Fruit fly (Drosophila melanogaster) whole organism, embryonic: ENCODE data around the gene Pde9.
A peak's percentile ranks its signal among the peaks of the same experiment; 100 is the strongest.

Experiments used
- Adf1 ChIP-seq: fragments of 200-800 bp; sonication (Bioruptor generic); IDR thresholded peaks from 2 replicates; pipeline ENCODE4 v1.3.6; 2022; ENCODE audit warnings: missing biosample characterization, missing genetic modification characterization
- Atf6 ChIP-seq: fragments of 200-800 bp; sonication (Bioruptor generic); IDR thresholded peaks from 2 replicates; pipeline ENCODE4 v1.3.6; 2022; ENCODE audit warnings: missing biosample characterization, missing genetic modification characterization
- CG11695 ChIP-seq: fragments of 200-800 bp; sonication (Bioruptor generic); IDR thresholded peaks from 3 replicates; pipeline ENCODE4 v1.3.6; 2022; ENCODE audit warnings: missing biosample characterization, missing genetic modification characterization
- CG15073 ChIP-seq: fragments of 200-800 bp; sonication (Bioruptor generic); optimal IDR thresholded peaks from 2 replicates; lab custom pipeline; 2016; ENCODE audit warnings: missing biosample characterization, missing genetic modification characterization
- CG15479 ChIP-seq: fragments of 200-800 bp; sonication (Bioruptor generic); optimal IDR thresholded peaks from 3 replicates; lab custom pipeline; 2019; ENCODE audit warnings: missing biosample characterization, mild to moderate bottlenecking, missing genetic modification characterization, moderate library complexity
- CG1603 ChIP-seq: fragments of 200-800 bp; sonication (Bioruptor generic); optimal IDR thresholded peaks from 2 replicates; lab custom pipeline; 2019; ENCODE audit warnings: missing biosample characterization, mild to moderate bottlenecking, missing genetic modification characterization, moderate library complexity
- CG17385 ChIP-seq: fragments of 200-800 bp; sonication (Bioruptor generic); optimal IDR thresholded peaks from 3 replicates; lab custom pipeline; 2018; ENCODE audit warnings: missing biosample characterization, mild to moderate bottlenecking, missing genetic modification characterization
- CG2678 ChIP-seq: fragments of 200-800 bp; sonication (Bioruptor generic); optimal IDR thresholded peaks from 3 replicates; lab custom pipeline; 2019; ENCODE audit warnings: missing biosample characterization, mild to moderate bottlenecking, missing genetic modification characterization, moderate library complexity
- CG3407 ChIP-seq: fragments of 200-800 bp; sonication (Bioruptor generic); optimal IDR thresholded peaks from 2 replicates; lab custom pipeline; 2018; ENCODE audit warnings: missing biosample characterization, mild to moderate bottlenecking, missing genetic modification characterization
- CG3847 ChIP-seq: fragments of 200-800 bp; sonication (Bioruptor generic); IDR thresholded peaks from 2 replicates; pipeline ENCODE4 v1.3.6; 2022; ENCODE audit warnings: missing biosample characterization, missing genetic modification characterization
- CG5180 ChIP-seq: fragments of 200-800 bp; sonication (Bioruptor generic); optimal IDR thresholded peaks from 3 replicates; lab custom pipeline; 2017; ENCODE audit warnings: missing biosample characterization, missing genetic modification characterization, mild to moderate bottlenecking, moderate library complexity, missing genetic modification reagents
- CG6683 ChIP-seq: fragments of 200-800 bp; sonication (Bioruptor generic); optimal IDR thresholded peaks from 2 replicates; lab custom pipeline; 2017; ENCODE audit warnings: missing biosample characterization, mild to moderate bottlenecking, missing genetic modification characterization, missing genetic modification reagents
- CG6689 ChIP-seq: fragments of 200-800 bp; sonication (Bioruptor generic); IDR thresholded peaks from 2 replicates; pipeline ENCODE4 v1.3.6; 2022; ENCODE audit warnings: missing biosample characterization, missing genetic modification characterization
- CG8290 ChIP-seq, 3 experiments: fragments of 200-800 bp; sonication (Bioruptor generic); optimal IDR thresholded peaks; 2 replicates each; lab custom pipeline; 2016 to 2019; ENCODE audit warnings: missing biosample characterization in 3 of 3, missing genetic modification characterization in 3 of 3, mild to moderate bottlenecking in 2 of 3, moderate library complexity in 1 of 3
- CG9876 ChIP-seq: fragments of 200-800 bp; sonication (Bioruptor generic); optimal IDR thresholded peaks from 2 replicates; lab custom pipeline; 2016; ENCODE audit warnings: missing biosample characterization, missing genetic modification characterization
- Drgx ChIP-seq: fragments of 200-800 bp; sonication (Bioruptor generic); IDR thresholded peaks from 2 replicates; pipeline ENCODE4 v1.3.6; 2022; ENCODE audit warnings: missing biosample characterization, missing genetic modification characterization
- E2f2 ChIP-seq: fragments of 200-800 bp; sonication (Bioruptor generic); IDR thresholded peaks from 2 replicates; pipeline ENCODE4 v1.3.6; 2022; ENCODE audit warnings: missing biosample characterization, missing genetic modification characterization
- Eip74EF ChIP-seq, 2 experiments: fragments of 200-800 bp in 1 of 2; fragments of >200 bp in 1 of 2; sonication (Bioruptor generic) in 1 of 2; optimal IDR thresholded peaks; 2 replicates each; lab custom pipeline; 2017 to 2019; ENCODE audit warnings: missing biosample characterization in 2 of 2, missing genetic modification characterization in 2 of 2, mild to moderate bottlenecking in 1 of 2, moderate library complexity in 1 of 2
- Jarid2 ChIP-seq: fragments of 200-800 bp; sonication (Bioruptor generic); optimal IDR thresholded peaks from 3 replicates; lab custom pipeline; 2017; ENCODE audit warnings: mild to moderate bottlenecking, missing biosample characterization, missing genetic modification reagents, missing genetic modification characterization
- Nf-YA ChIP-seq: fragments of 200-800 bp; sonication (Bioruptor generic); IDR thresholded peaks from 2 replicates; pipeline ENCODE4 v1.3.6; 2022; ENCODE audit warnings: missing biosample characterization, missing genetic modification characterization
- Opbp ChIP-seq: fragments of 200-800 bp; sonication (Bioruptor generic); IDR thresholded peaks from 3 replicates; pipeline ENCODE4 v1.3.6; 2022; ENCODE audit warnings: missing biosample characterization, missing genetic modification characterization; ENCODE audit not compliant: partially characterized antibody
- Trl ChIP-seq, 3 experiments: fragments of >200 bp in 2 of 3; fragments of 200-800 bp in 1 of 3; sonication (Bioruptor generic) in 1 of 3; optimal IDR thresholded peaks; 2 replicates in 1 of 3; 3 replicates in 2 of 3; lab custom pipeline; 2016 to 2017; ENCODE audit warnings: missing biosample characterization in 1 of 3, missing genetic modification characterization in 1 of 3
- Usf ChIP-seq: fragments of 200-800 bp; sonication (Bioruptor generic); optimal IDR thresholded peaks from 2 replicates; lab custom pipeline; 2017; ENCODE audit warnings: missing genotype, missing biosample characterization, missing genetic modification characterization
- ash1 ChIP-seq: fragments of 200-800 bp; sonication (Bioruptor generic); optimal IDR thresholded peaks from 2 replicates; lab custom pipeline; 2018; ENCODE audit warnings: missing biosample characterization, mild to moderate bottlenecking, missing genetic modification characterization
- cad ChIP-seq: fragments of >200 bp; optimal IDR thresholded peaks from 2 replicates; lab custom pipeline; 2017; ENCODE audit warnings: missing biosample characterization, missing genetic modification characterization
- chinmo ChIP-seq: fragments of 200-800 bp; sonication (Bioruptor generic); IDR thresholded peaks from 4 replicates; pipeline ENCODE4 v1.3.6; 2022; ENCODE audit warnings: missing biosample characterization, missing genetic modification characterization; ENCODE audit not compliant: partially characterized antibody
- chm ChIP-seq: fragments of 200-800 bp; sonication (Bioruptor generic); IDR thresholded peaks from 2 replicates; pipeline ENCODE4 v1.3.6; 2022; ENCODE audit warnings: missing biosample characterization, missing genetic modification characterization
- crol ChIP-seq: fragments of 200-800 bp; sonication (Bioruptor generic); IDR thresholded peaks from 2 replicates; pipeline ENCODE4 v1.3.6; 2022; ENCODE audit warnings: missing biosample characterization, missing genetic modification characterization
- her ChIP-seq: fragments of 200-800 bp; sonication (Bioruptor generic); optimal IDR thresholded peaks from 2 replicates; lab custom pipeline; 2016; ENCODE audit warnings: missing biosample characterization, missing genetic modification characterization
- lola ChIP-seq, 3 experiments: fragments of >200 bp in 2 of 3; fragments of 200-800 bp in 1 of 3; sonication (Bioruptor generic) in 1 of 3; optimal IDR thresholded peaks; 2 replicates each; lab custom pipeline; 2017 to 2019; ENCODE audit warnings: missing biosample characterization in 3 of 3, missing genetic modification characterization in 3 of 3, mild to moderate bottlenecking in 1 of 3, moderate library complexity in 1 of 3
- nom ChIP-seq: fragments of 200-800 bp; sonication (Bioruptor generic); optimal IDR thresholded peaks from 2 replicates; lab custom pipeline; 2017; ENCODE audit warnings: missing biosample characterization, missing genetic modification characterization, mild to moderate bottlenecking, moderate library complexity, missing genetic modification reagents
- p53 ChIP-seq: fragments of 200-800 bp; sonication (Bioruptor generic); optimal IDR thresholded peaks from 2 replicates; lab custom pipeline; 2016; ENCODE audit warnings: missing biosample characterization, missing genetic modification characterization
- pb ChIP-seq: fragments of 200-800 bp; sonication (Bioruptor generic); optimal IDR thresholded peaks from 3 replicates; lab custom pipeline; 2016; ENCODE audit warnings: missing biosample characterization, missing genetic modification characterization
- phol ChIP-seq: fragments of 200-800 bp; sonication (Bioruptor generic); optimal IDR thresholded peaks from 3 replicates; lab custom pipeline; 2018; ENCODE audit warnings: missing biosample characterization, mild to moderate bottlenecking, missing genetic modification characterization, moderate library complexity
- ranshi ChIP-seq: fragments of 200-800 bp; sonication (Bioruptor generic); IDR thresholded peaks from 2 replicates; pipeline ENCODE4 v1.3.6; 2022; ENCODE audit warnings: missing biosample characterization, missing genetic modification characterization
- sima ChIP-seq: fragments of 200-800 bp; sonication (Bioruptor generic); optimal IDR thresholded peaks from 2 replicates; lab custom pipeline; 2016; ENCODE audit warnings: missing biosample characterization, missing genetic modification characterization
- so ChIP-seq: fragments of 200-800 bp; sonication (Bioruptor generic); IDR thresholded peaks from 3 replicates; pipeline ENCODE4 v1.3.6; 2022; ENCODE audit warnings: missing biosample characterization, missing genetic modification characterization
- sqz ChIP-seq: fragments of 200-800 bp; sonication (Bioruptor generic); optimal IDR thresholded peaks from 3 replicates; lab custom pipeline; 2018; ENCODE audit warnings: missing biosample characterization, mild to moderate bottlenecking, missing genetic modification characterization
- sug ChIP-seq: fragments of 200-800 bp; optimal IDR thresholded peaks from 2 replicates; lab custom pipeline; 2019; ENCODE audit warnings: missing biosample characterization, mild to moderate bottlenecking, missing genetic modification characterization, moderate library complexity
- tap ChIP-seq: fragments of 200-800 bp; optimal IDR thresholded peaks from 3 replicates; lab custom pipeline; 2019; ENCODE audit warnings: missing biosample characterization, mild to moderate bottlenecking, missing genetic modification characterization, moderate library complexity

Gene Pde9

DNA sequence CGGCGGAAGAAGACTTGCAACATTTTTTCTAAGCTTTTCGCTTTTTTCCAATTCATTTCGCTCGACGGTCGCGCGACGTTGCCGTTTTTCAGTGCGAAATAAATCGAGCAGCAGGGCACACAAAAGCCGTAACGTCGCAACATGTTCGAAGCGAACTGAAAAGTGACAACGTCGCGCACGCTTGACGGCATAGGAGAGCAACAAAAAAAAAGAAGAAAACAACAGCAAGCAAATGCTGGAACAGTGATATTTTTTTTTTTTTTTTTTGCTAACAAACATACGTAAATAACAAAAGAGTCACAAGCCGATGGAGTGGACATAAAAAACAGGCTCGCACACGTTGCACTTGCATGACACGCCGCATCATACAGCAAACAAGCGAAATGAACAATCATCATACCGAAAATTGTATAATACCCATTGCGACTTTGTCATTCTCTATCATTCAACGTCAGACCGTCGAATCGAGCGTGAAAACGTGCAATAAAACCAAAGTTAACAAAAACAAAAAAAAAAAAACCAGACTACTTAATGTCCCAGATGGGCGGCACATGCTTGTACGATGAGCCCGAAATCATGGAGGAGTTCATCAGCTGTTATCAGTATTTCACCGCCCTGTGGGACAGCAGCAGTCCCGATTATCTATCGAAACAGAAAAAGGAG, 153.0 kb downstream of the Pde9 start, which contains the start of gene CG4004 (continued):
- TF ChIP-seq ranshi (GFP tag; lab: Robert Waterston, UW) (no peak), CG6689 (GFP tag; lab: Robert Waterston, UW) (0 out of 2 replicates have a peak, but pooled peaks have one; percentile 21), E2f2 (GFP tag; lab: Robert Waterston, UW) (no peak), CG6683 (GFP tag; lab: Kevin White, UChicago) (no peak), lola (GFP tag; optimal IDR thresholded peaks at IDR 0.05; lab: Kevin White, UChicago) (peak in 1 of 3 experiments; percentile 40), CG2678 (tag; lab: Kevin White, UChicago) (no peak), CG15479 (GFP tag; lab: Kevin White, UChicago) (peak; percentile 56), sug (tag; lab: Kevin White, UChicago) (no peak), CG3407 (peak; percentile 100)

- TF ChIP-seq Drgx (GFP tag; lab: Robert Waterston, UW): peak; percentile 69
- no peak for TF ChIP-seq so (GFP tag; lab: Robert Waterston, UW)
- peak; percentile 62 for TF ChIP-seq crol (GFP tag; lab: Robert Waterston, UW)
- peak; percentile 3 for TF ChIP-seq nom (GFP tag; lab: Kevin White, UChicago)
- TF ChIP-seq, all 482 proteins: peak for 3
Observed at dm6 chrX:12743296-12743695, 153.8 kb downstream of the Pde9 start.

DNA sequence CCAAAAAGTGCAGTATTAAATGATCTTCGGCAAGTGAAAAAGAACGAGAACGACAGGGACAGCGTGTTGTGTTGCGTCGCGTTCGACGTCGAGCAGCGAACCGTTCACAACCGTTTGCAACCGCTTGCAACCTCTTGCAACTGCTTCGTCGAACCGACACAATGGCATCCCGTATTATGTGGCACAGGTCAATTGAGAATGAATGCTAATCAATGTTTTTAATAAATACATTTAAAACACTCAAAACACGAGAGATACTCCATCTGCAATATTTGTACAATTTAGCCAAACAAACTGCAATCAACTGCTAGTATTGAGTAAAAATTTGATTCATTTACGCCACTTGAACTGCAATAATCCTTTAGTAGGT, 154.5 kb downstream of the Pde9 start:
- TF ChIP-seq CG11695 (GFP tag; lab: Robert Waterston, UW) (no peak), CG15073 (GFP tag; lab: Kevin White, UChicago) (peak; percentile 95), Adf1 (GFP tag; lab: Robert Waterston, UW) (peak; percentile 67; the same call in 1 of the 2 replicates)
- TF ChIP-seq, all 482 proteins: peak for 2

DNA sequence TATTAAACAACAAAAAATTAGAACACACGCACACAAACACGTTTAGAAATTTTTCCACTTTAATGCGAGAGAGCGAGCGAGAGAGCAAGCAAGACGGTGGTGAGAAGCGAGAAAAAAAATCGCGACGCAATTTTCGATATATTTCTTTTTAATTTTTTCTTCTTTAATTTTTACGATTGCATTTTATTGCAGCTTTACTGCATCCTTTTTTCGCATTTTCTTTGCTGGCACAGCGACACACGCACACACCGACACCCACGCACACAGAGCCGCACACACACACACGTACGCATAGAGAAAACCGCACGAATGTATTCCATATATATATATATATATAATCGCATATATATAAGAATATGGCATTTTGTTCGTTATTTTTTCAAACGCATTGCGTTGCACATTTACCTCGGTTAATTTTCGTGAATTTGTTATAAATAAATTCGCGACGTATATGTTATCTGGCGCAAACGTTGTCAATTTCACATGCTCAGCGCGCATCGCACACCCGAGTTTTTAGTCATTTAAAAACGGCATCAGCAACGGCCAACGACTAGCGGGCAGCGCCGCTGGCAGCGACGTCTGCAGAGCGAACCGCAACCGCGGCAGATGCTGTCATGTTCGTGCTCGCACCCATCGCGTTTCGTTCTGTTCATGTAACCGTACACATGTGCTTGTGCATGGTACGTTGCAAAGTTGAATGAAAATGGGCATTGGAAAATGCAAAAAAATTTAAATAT, 155.0 kb downstream of the Pde9 start, which contains the start of gene Smr:
Smr (minus strand) TSS at position 705 of the 737 bp plus-strand sequence.
- TF ChIP-seq tap: no peak
- TF ChIP-seq sqz: peak; percentile 64
- TF ChIP-seq chm (GFP tag; lab: Robert Waterston, UW): peak; percentile 77
- peak; percentile 6 for TF ChIP-seq CG1603
- TF ChIP-seq CG8290 (GFP tag; optimal IDR thresholded peaks at IDR 0.05; lab: Kevin White, UChicago): no peak
- peak in 1 of 2 experiments; percentile 33 for TF ChIP-seq CG8290 (tag; optimal IDR thresholded peaks at IDR 0.05; lab: Kevin White, UChicago)
- no peak for TF ChIP-seq Eip74EF (GFP tag; optimal IDR thresholded peaks at IDR 0.05; lab: Kevin White, UChicago)
- peak; percentile 99 for TF ChIP-seq CG5180 (GFP tag; lab: Kevin White, UChicago)
- TF ChIP-seq lola (GFP tag; optimal IDR thresholded peaks at IDR 0.05; lab: Kevin White, UChicago): no peak
- peak; percentile 38 for TF ChIP-seq Jarid2 (GFP tag; lab: Kevin White, UChicago)
- no peak for TF ChIP-seq Atf6 (GFP tag; lab: Robert Waterston, UW)
- peak in 1 of 2 experiments; percentile 35 for TF ChIP-seq Trl (optimal IDR thresholded peaks at IDR 0.05; lab: Kevin White, UChicago)
- TF ChIP-seq Trl (GFP tag; optimal IDR thresholded peaks at IDR 0.05; lab: Kevin White, UChicago): no peak
- no peak for TF ChIP-seq Nf-YA (GFP tag; lab: Robert Waterston, UW)
- no peak for TF ChIP-seq Usf
- no peak for TF ChIP-seq her
- TF ChIP-seq CG9876 (GFP tag; lab: Kevin White, UChicago): no peak
- TF ChIP-seq CG15479 (GFP tag; lab: Kevin White, UChicago): peak; percentile 12
- peak; percentile 25; the same call in 1 of the 3 replicates for TF ChIP-seq Opbp
- TF ChIP-seq sima: no peak
- TF ChIP-seq ash1 (GFP tag; lab: Kevin White, UChicago): peak; percentile 55
- no peak for TF ChIP-seq CG3847 (GFP tag; lab: Robert Waterston, UW)
- TF ChIP-seq pb (GFP tag; lab: Kevin White, UChicago): no peak
- TF ChIP-seq cad: peak; percentile 21
- peak; percentile 93 for TF ChIP-seq Adf1 (GFP tag; lab: Robert Waterston, UW)
- peak; percentile 78 for TF ChIP-seq CG3407
- peak; percentile 6 for TF ChIP-seq p53 (GFP tag; lab: Kevin White, UChicago)
- peak; percentile 28 for TF ChIP-seq nom (GFP tag; lab: Kevin White, UChicago)
- TF ChIP-seq CG17385 (GFP tag; lab: Kevin White, UChicago): peak; percentile 13
- TF ChIP-seq phol (tag; lab: Kevin White, UChicago): no peak
- 0 out of 4 replicates have a peak, but pooled peaks have one; percentile 70 for TF ChIP-seq chinmo (GFP tag; lab: Robert Waterston, UW)
